Worm (Caenorhabditis elegans) whole organism, mixed stage, embryonic: ENCODE results near the gene dsb-1.
A peak's percentile ranks its signal among the peaks of the same experiment; 100 is the strongest.

ENCODE experiments used
- M03D4.4 ChIP-seq: sonication (generic microtip); optimal IDR thresholded peaks from 2 replicates; lab custom pipeline; 2017; ENCODE audit warnings: mild to moderate bottlenecking, missing genetic modification characterization, missing compliant biosample characterization
- blmp-1 ChIP-seq: fragments of 150-350 bp; optimal IDR thresholded peaks from 2 replicates; lab custom pipeline; 2014; ENCODE audit warnings: missing biosample characterization, missing genetic modification characterization
- ceh-39 ChIP-seq: fragments of 150-350 bp; optimal IDR thresholded peaks from 2 replicates; lab custom pipeline; 2014; ENCODE audit warnings: missing biosample characterization, missing genetic modification characterization
- ceh-43 ChIP-seq: fragments of 200-800 bp; sonication (Bioruptor generic); optimal IDR thresholded peaks from 2 replicates; lab custom pipeline; 2018; ENCODE audit warnings: mild to moderate bottlenecking, missing genetic modification characterization, moderate library complexity, missing compliant biosample characterization
- ceh-83 ChIP-seq: fragments of 200-800 bp; sonication (Bioruptor generic); optimal IDR thresholded peaks from 2 replicates; lab custom pipeline; 2018; ENCODE audit warnings: mild to moderate bottlenecking, missing genetic modification characterization, missing compliant biosample characterization
- ces-1 ChIP-seq: fragments of 150-350 bp; optimal IDR thresholded peaks from 2 replicates; lab custom pipeline; 2014; ENCODE audit warnings: missing biosample characterization, missing genetic modification reagents, missing genetic modification characterization
- drap-1 ChIP-seq: fragments of 200-800 bp; sonication (Bioruptor generic); optimal IDR thresholded peaks from 3 replicates; lab custom pipeline; 2018; ENCODE audit warnings: mild to moderate bottlenecking, missing genetic modification characterization, missing compliant biosample characterization
- elt-1 ChIP-seq: sonication (generic microtip); optimal IDR thresholded peaks from 2 replicates; lab custom pipeline; 2017; ENCODE audit warnings: missing genetic modification characterization, mild to moderate bottlenecking, missing compliant biosample characterization, antibody characterized with exemption, moderate library complexity, borderline replicate concordance; ENCODE audit not compliant: insufficient read depth
- elt-3 ChIP-seq: fragments of 150-350 bp; optimal IDR thresholded peaks from 2 replicates; lab custom pipeline; 2014; ENCODE audit warnings: missing biosample characterization, missing genetic modification characterization
- flh-1 ChIP-seq: fragments of 200-800 bp; sonication (Bioruptor generic); optimal IDR thresholded peaks from 2 replicates; lab custom pipeline; 2018; ENCODE audit warnings: mild to moderate bottlenecking, missing genetic modification characterization, moderate library complexity, missing compliant biosample characterization
- ham-2 ChIP-seq: fragments of 200-800 bp; sonication (Bioruptor generic); optimal IDR thresholded peaks from 2 replicates; lab custom pipeline; 2018; ENCODE audit warnings: mild to moderate bottlenecking, missing genetic modification characterization, missing compliant biosample characterization
- lin-13 ChIP-seq: fragments of 150-350 bp; optimal IDR thresholded peaks from 2 replicates; lab custom pipeline; 2014; ENCODE audit warnings: missing biosample characterization, missing genetic modification characterization
- lin-32 ChIP-seq: fragments of 200-800 bp; sonication (Bioruptor generic); optimal IDR thresholded peaks from 2 replicates; lab custom pipeline; 2018; ENCODE audit warnings: mild to moderate bottlenecking, missing genetic modification characterization, missing compliant biosample characterization
- lsy-2 ChIP-seq: fragments of 150-350 bp; optimal IDR thresholded peaks from 2 replicates; lab custom pipeline; 2014; ENCODE audit warnings: missing biosample characterization, missing genetic modification characterization
- mab-5 ChIP-seq: fragments of 150-350 bp; optimal IDR thresholded peaks from 2 replicates; lab custom pipeline; 2014; ENCODE audit warnings: missing biosample characterization, missing genetic modification characterization
- mep-1 ChIP-seq: fragments of 150-350 bp; optimal IDR thresholded peaks from 2 replicates; lab custom pipeline; 2017; ENCODE audit warnings: missing biosample characterization, missing genetic modification reagents, missing genetic modification characterization, inconsistent platforms
- mls-2 ChIP-seq: sonication (generic microtip); optimal IDR thresholded peaks from 2 replicates; lab custom pipeline; 2016; ENCODE audit warnings: mild to moderate bottlenecking, missing genetic modification characterization, moderate library complexity, missing compliant biosample characterization
- nhr-12 ChIP-seq: fragments of 150-350 bp; optimal IDR thresholded peaks from 2 replicates; lab custom pipeline; 2014; ENCODE audit warnings: missing biosample characterization, missing genetic modification characterization
- nhr-2 ChIP-seq: fragments of 150-350 bp; optimal IDR thresholded peaks from 2 replicates; lab custom pipeline; 2014; ENCODE audit warnings: missing biosample characterization, missing genetic modification characterization
- nhr-237 ChIP-seq: fragments of 150-350 bp; optimal IDR thresholded peaks from 2 replicates; lab custom pipeline; 2014; ENCODE audit warnings: missing biosample characterization, missing genetic modification characterization
- nhr-76 ChIP-seq: sonication (generic microtip); optimal IDR thresholded peaks from 2 replicates; lab custom pipeline; 2017; ENCODE audit warnings: missing biosample characterization, missing genetic modification characterization
- pha-4 ChIP-seq: fragments of 150-350 bp; optimal IDR thresholded peaks from 2 replicates; lab custom pipeline; 2018; ENCODE audit warnings: missing biosample characterization, missing genetic modification reagents, missing genetic modification characterization
- sem-2 ChIP-seq: fragments of 200-800 bp; sonication (Bioruptor generic); optimal IDR thresholded peaks from 2 replicates; lab custom pipeline; 2018; ENCODE audit warnings: mild to moderate bottlenecking, missing genetic modification characterization, missing compliant biosample characterization
- snpc-4 ChIP-seq: fragments of 150-350 bp; optimal IDR thresholded peaks from 2 replicates; lab custom pipeline; 2014; ENCODE audit warnings: missing biosample characterization, missing genetic modification characterization
- sptf-1 ChIP-seq: sonication (generic microtip); optimal IDR thresholded peaks from 2 replicates; lab custom pipeline; 2017; ENCODE audit warnings: mild to moderate bottlenecking, missing genetic modification characterization, moderate library complexity, missing compliant biosample characterization
- tbx-8 ChIP-seq: fragments of 200-800 bp; sonication (Bioruptor generic); optimal IDR thresholded peaks from 2 replicates; lab custom pipeline; 2018; ENCODE audit warnings: mild to moderate bottlenecking, missing genetic modification characterization, moderate library complexity, missing compliant biosample characterization
- unc-120 ChIP-seq: sonication (generic microtip); optimal IDR thresholded peaks from 2 replicates; lab custom pipeline; 2017; ENCODE audit warnings: missing genetic modification characterization, missing compliant biosample characterization; ENCODE audit not compliant: poor library complexity, severe bottlenecking
- unc-39 ChIP-seq: fragments of 150-350 bp; optimal IDR thresholded peaks from 2 replicates; lab custom pipeline; 2014; ENCODE audit warnings: missing biosample characterization, missing genetic modification characterization
- zip-8 ChIP-seq: fragments of 150-350 bp; optimal IDR thresholded peaks from 2 replicates; lab custom pipeline; 2014; ENCODE audit warnings: missing biosample characterization, missing genetic modification characterization
- ztf-11 ChIP-seq: fragments of 150-350 bp; optimal IDR thresholded peaks from 2 replicates; lab custom pipeline; 2014; ENCODE audit warnings: missing biosample characterization, missing genetic modification characterization

dsb-1 gene

ce11 chrIV:12408625-12409024, at the start of gene dsb-1:
Gene dsb-1 (plus strand): TSS chrIV:12408925.
- no peak for TF ChIP-seq nhr-76 (tag; lab: Kevin White, UChicago)

DNA sequence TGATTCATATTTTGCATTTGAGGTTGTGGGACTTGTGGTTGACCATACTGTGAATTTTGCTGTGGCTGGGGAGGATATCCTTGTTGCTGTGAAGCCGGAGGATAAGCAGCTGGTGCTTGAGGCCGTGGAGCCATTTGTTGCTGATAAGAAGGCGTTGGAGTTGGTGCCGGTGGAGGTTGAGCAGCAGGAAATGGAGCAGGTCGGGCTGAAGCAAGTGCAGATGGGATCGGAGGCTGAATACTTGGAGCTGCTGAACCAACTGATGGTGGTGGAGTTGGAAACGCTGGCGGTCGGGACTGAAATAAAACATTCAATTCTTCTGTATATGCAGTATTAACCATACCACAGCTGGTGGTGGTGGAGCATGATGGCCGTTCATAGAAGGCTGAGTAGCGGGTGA, 48.7 kb upstream of the dsb-1 start:
- TF ChIP-seq zip-8 (no peak), tbx-8 (GFP tag; lab: Kevin White, UChicago) (no peak), ztf-11 (tag; lab: Kevin White, UChicago) (no peak), mab-5 (tag; lab: Kevin White, UChicago) (no peak), M03D4.4 (no peak), ham-2 (GFP tag; lab: Kevin White, UChicago) (no peak), lin-13 (tag; lab: Kevin White, UChicago) (no peak), nhr-237 (tag; lab: Kevin White, UChicago) (no peak), mep-1 (tag; lab: Kevin White, UChicago) (no peak), drap-1 (no peak), ceh-39 (tag; lab: Kevin White, UChicago) (no peak), sptf-1 (tag; lab: Kevin White, UChicago) (no peak), elt-1 (tag; lab: Kevin White, UChicago) (no peak), nhr-12 (no peak), sem-2 (no peak), unc-39 (tag; lab: Kevin White, UChicago) (no peak), nhr-2 (no peak), lsy-2 (tag; lab: Kevin White, UChicago) (no peak), lin-32 (GFP tag; lab: Kevin White, UChicago) (no peak)

- no peak for TF ChIP-seq unc-120 (tag; lab: Kevin White, UChicago)
- TF ChIP-seq mep-1 (tag; lab: Kevin White, UChicago): no peak
- no peak for TF ChIP-seq mab-5 (tag; lab: Kevin White, UChicago)
- TF ChIP-seq nhr-2: no peak
- no peak for TF ChIP-seq elt-3 (tag; lab: Kevin White, UChicago)
- TF ChIP-seq pha-4 (tag; lab: Kevin White, UChicago): no peak
- TF ChIP-seq blmp-1: no peak
- no peak for TF ChIP-seq ceh-83 (GFP tag; lab: Kevin White, UChicago)
- TF ChIP-seq unc-39 (tag; lab: Kevin White, UChicago): no peak
- no peak for TF ChIP-seq sem-2
- no peak for TF ChIP-seq ham-2 (GFP tag; lab: Kevin White, UChicago)
- TF ChIP-seq lin-13 (tag; lab: Kevin White, UChicago): no peak
- no peak for TF ChIP-seq flh-1 (GFP tag; lab: Kevin White, UChicago)
- TF ChIP-seq M03D4.4: no peak
- TF ChIP-seq lin-32 (GFP tag; lab: Kevin White, UChicago): no peak
- TF ChIP-seq ces-1: no peak
- TF ChIP-seq, all 35 proteins: peak for 0
These were observed 48.0 kb upstream of the dsb-1 start, which contains the start of gene sec-24.2 for ce11 chrIV:12360742-12361195. Gene sec-24.2 (minus strand): TSS chrIV:12360792.

- TF ChIP-seq elt-3 (tag; lab: Kevin White, UChicago): no peak
- TF ChIP-seq snpc-4: no peak
- TF ChIP-seq ceh-43 (GFP tag; lab: Kevin White, UChicago): no peak
- peak; percentile 89 for TF ChIP-seq lsy-2 (tag; lab: Kevin White, UChicago)
- TF ChIP-seq, all 35 proteins: peak for 1
These were observed 47.2 kb upstream of the dsb-1 start, which contains the start of the genes ccr-4 and ZC518.8 for ce11 chrIV:12361392-12362092. Gene ccr-4 (plus strand): TSS chrIV:12361542. Gene ZC518.8 (minus strand): TSS chrIV:12361908.

ce11 chrIV:12364964-12365363, 43.8 kb upstream of the dsb-1 start:
- peak; percentile 4 for TF ChIP-seq sptf-1 (tag; lab: Kevin White, UChicago)
- no peak for TF ChIP-seq sem-2
- no peak for TF ChIP-seq snpc-4
- TF ChIP-seq, all 35 proteins: peak for 1

- TF ChIP-seq sem-2 (no peak), ceh-43 (GFP tag; lab: Kevin White, UChicago) (no peak), lsy-2 (tag; lab: Kevin White, UChicago) (no peak), snpc-4 (no peak), elt-1 (tag; lab: Kevin White, UChicago) (peak; percentile 94), mls-2 (tag; lab: Kevin White, UChicago) (no peak)
These were observed 42.2 kb upstream of the dsb-1 start for ce11 chrIV:12366571-12366970.
